Worm (Caenorhabditis elegans) whole organism, L3 larva: ENCODE data around the gene B0024.11.

Experiments used
- R02D3.7 ChIP-seq: fragments of 150-350 bp; optimal IDR thresholded peaks from 2 replicates; lab custom pipeline; 2014; ENCODE audit warnings: missing biosample characterization, missing genetic modification characterization
- ZK546.5 ChIP-seq: sonication (generic microtip); optimal IDR thresholded peaks from 2 replicates; lab custom pipeline; 2017; ENCODE audit warnings: missing biosample characterization, missing genetic modification characterization
- ceh-82 ChIP-seq: fragments of 150-350 bp; optimal IDR thresholded peaks from 2 replicates; lab custom pipeline; 2014; ENCODE audit warnings: missing biosample characterization, missing genetic modification characterization
- ceh-9 ChIP-seq: sonication (generic microtip); optimal IDR thresholded peaks from 2 replicates; lab custom pipeline; 2018; ENCODE audit warnings: missing biosample characterization, missing genetic modification characterization
- daf-12 ChIP-seq: fragments of 150-350 bp; optimal IDR thresholded peaks from 2 replicates; lab custom pipeline; 2014; ENCODE audit warnings: missing biosample characterization, missing genetic modification reagents, missing genetic modification characterization
- egl-27 ChIP-seq: sonication (generic microtip); optimal IDR thresholded peaks from 4 replicates; lab custom pipeline; 2017; ENCODE audit warnings: missing biosample characterization, missing genetic modification reagents, missing genetic modification characterization
- egl-5 ChIP-seq: fragments of 150-350 bp; optimal IDR thresholded peaks from 2 replicates; lab custom pipeline; 2017; ENCODE audit warnings: missing biosample characterization, missing genetic modification reagents, missing genetic modification characterization, inconsistent platforms
- elt-1 ChIP-seq: fragments of 150-350 bp; optimal IDR thresholded peaks from 2 replicates; lab custom pipeline; 2014; ENCODE audit warnings: missing biosample characterization, missing genetic modification characterization
- elt-2 ChIP-seq: sonication (generic microtip); optimal IDR thresholded peaks from 2 replicates; lab custom pipeline; 2016; ENCODE audit warnings: missing genetic modification reagents, mild to moderate bottlenecking, missing genetic modification characterization, missing compliant biosample characterization
- elt-3 ChIP-seq, 3 experiments: fragments of 150-350 bp in 1 of 3; sonication (generic microtip) in 2 of 3; optimal IDR thresholded peaks; 2 replicates in 2 of 3; 4 replicates in 1 of 3; lab custom pipeline; 2014 to 2017; ENCODE audit warnings: missing biosample characterization in 3 of 3, missing genetic modification characterization in 3 of 3
- eor-1 ChIP-seq, 2 experiments: fragments of 150-350 bp; optimal IDR thresholded peaks; 2 replicates each; lab custom pipeline; 2014 to 2018; ENCODE audit warnings: missing biosample characterization in 2 of 2, missing genetic modification characterization in 2 of 2
- fkh-10 ChIP-seq: sonication (generic microtip); optimal IDR thresholded peaks from 2 replicates; lab custom pipeline; 2017; ENCODE audit warnings: missing biosample characterization, missing genetic modification reagents, missing genetic modification characterization
- fos-1 ChIP-seq: fragments of 150-350 bp; optimal IDR thresholded peaks from 2 replicates; lab custom pipeline; 2014; ENCODE audit warnings: missing biosample characterization, missing genetic modification characterization
- hmg-11 ChIP-seq: sonication (generic microtip); optimal IDR thresholded peaks from 2 replicates; lab custom pipeline; 2016; ENCODE audit warnings: missing genetic modification characterization, missing compliant biosample characterization
- jun-1 ChIP-seq: fragments of 150-350 bp; optimal IDR thresholded peaks from 2 replicates; lab custom pipeline; 2014; ENCODE audit warnings: missing biosample characterization, missing genetic modification reagents, missing genetic modification characterization
- lin-15B ChIP-seq: fragments of 150-350 bp; optimal IDR thresholded peaks from 2 replicates; lab custom pipeline; 2014; ENCODE audit warnings: missing biosample characterization, missing genetic modification characterization
- lin-39 ChIP-seq: fragments of 150-350 bp; optimal IDR thresholded peaks from 2 replicates; lab custom pipeline; 2018; ENCODE audit warnings: missing biosample characterization, missing genetic modification reagents, missing genetic modification characterization
- lsy-12 ChIP-seq: sonication (generic microtip); optimal IDR thresholded peaks from 2 replicates; lab custom pipeline; 2016; ENCODE audit warnings: mild to moderate bottlenecking, missing genetic modification characterization, missing compliant biosample characterization
- mdl-1 ChIP-seq: fragments of 150-350 bp; optimal IDR thresholded peaks from 2 replicates; lab custom pipeline; 2014; ENCODE audit warnings: missing biosample characterization, missing genetic modification characterization
- mml-1 ChIP-seq: fragments of 150-350 bp; sonication (generic microtip); optimal IDR thresholded peaks from 3 replicates; lab custom pipeline; 2014; ENCODE audit warnings: missing biosample characterization, missing genetic modification characterization
- nfya-1 ChIP-seq: sonication (generic microtip); optimal IDR thresholded peaks from 2 replicates; lab custom pipeline; 2017; ENCODE audit warnings: missing genetic modification characterization, mild to moderate bottlenecking, missing compliant biosample characterization, antibody characterized with exemption, moderate library complexity; ENCODE audit not compliant: insufficient read depth
- nhr-12 ChIP-seq: fragments of 150-350 bp; optimal IDR thresholded peaks from 2 replicates; lab custom pipeline; 2014; ENCODE audit warnings: missing biosample characterization, missing genetic modification characterization
- nhr-23 ChIP-seq: fragments of 150-350 bp; optimal IDR thresholded peaks from 2 replicates; lab custom pipeline; 2014; ENCODE audit warnings: missing biosample characterization, missing genetic modification reagents, missing genetic modification characterization
- nhr-237 ChIP-seq: fragments of 150-350 bp; optimal IDR thresholded peaks from 2 replicates; lab custom pipeline; 2014; ENCODE audit warnings: missing biosample characterization, missing genetic modification characterization
- nhr-25 ChIP-seq: sonication (generic microtip); optimal IDR thresholded peaks from 2 replicates; lab custom pipeline; 2017; ENCODE audit warnings: missing biosample characterization, missing genetic modification characterization
- nhr-28 ChIP-seq: fragments of 150-350 bp; optimal IDR thresholded peaks from 2 replicates; lab custom pipeline; 2014; ENCODE audit warnings: missing biosample characterization, missing genetic modification characterization
- nhr-43 ChIP-seq: sonication (generic microtip); optimal IDR thresholded peaks from 2 replicates; lab custom pipeline; 2016; ENCODE audit warnings: mild to moderate bottlenecking, missing genetic modification characterization, missing compliant biosample characterization; ENCODE audit not compliant: poor library complexity, severe bottlenecking
- nhr-76 ChIP-seq: fragments of 150-350 bp; sonication (generic microtip); optimal IDR thresholded peaks from 5 replicates; lab custom pipeline; 2014; ENCODE audit warnings: missing biosample characterization, missing genetic modification characterization
- nhr-77 ChIP-seq: fragments of 150-350 bp; optimal IDR thresholded peaks from 2 replicates; lab custom pipeline; 2014; ENCODE audit warnings: missing biosample characterization, missing genetic modification characterization
- pha-4 ChIP-seq: fragments of 150-350 bp; optimal IDR thresholded peaks from 2 replicates; lab custom pipeline; 2014; ENCODE audit warnings: missing biosample characterization, missing genetic modification reagents, missing genetic modification characterization
- pqm-1 ChIP-seq: fragments of 150-350 bp; optimal IDR thresholded peaks from 2 replicates; lab custom pipeline; 2017; ENCODE audit warnings: missing biosample characterization, missing genetic modification characterization, inconsistent platforms
- sea-2 ChIP-seq: fragments of 150-350 bp; sonication (generic microtip); optimal IDR thresholded peaks from 4 replicates; lab custom pipeline; 2014; ENCODE audit warnings: missing biosample characterization, missing genetic modification reagents, missing genetic modification characterization
- snpc-4 ChIP-seq: fragments of 150-350 bp; optimal IDR thresholded peaks from 2 replicates; lab custom pipeline; 2014; ENCODE audit warnings: missing biosample characterization, missing genetic modification characterization
- unc-39 ChIP-seq: sonication (generic microtip); optimal IDR thresholded peaks from 4 replicates; lab custom pipeline; 2017; ENCODE audit warnings: missing biosample characterization, missing genetic modification characterization
- zag-1 ChIP-seq: fragments of 150-350 bp; optimal IDR thresholded peaks from 2 replicates; lab custom pipeline; 2014; ENCODE audit warnings: missing biosample characterization, missing genetic modification characterization
- ztf-11 ChIP-seq: fragments of 150-350 bp; optimal IDR thresholded peaks from 2 replicates; lab custom pipeline; 2014; ENCODE audit warnings: missing biosample characterization, missing genetic modification characterization
- ztf-4 ChIP-seq: fragments of 150-350 bp; optimal IDR thresholded peaks from 2 replicates; lab custom pipeline; 2014; ENCODE audit warnings: missing biosample characterization, missing genetic modification characterization

Gene B0024.11

DNA sequence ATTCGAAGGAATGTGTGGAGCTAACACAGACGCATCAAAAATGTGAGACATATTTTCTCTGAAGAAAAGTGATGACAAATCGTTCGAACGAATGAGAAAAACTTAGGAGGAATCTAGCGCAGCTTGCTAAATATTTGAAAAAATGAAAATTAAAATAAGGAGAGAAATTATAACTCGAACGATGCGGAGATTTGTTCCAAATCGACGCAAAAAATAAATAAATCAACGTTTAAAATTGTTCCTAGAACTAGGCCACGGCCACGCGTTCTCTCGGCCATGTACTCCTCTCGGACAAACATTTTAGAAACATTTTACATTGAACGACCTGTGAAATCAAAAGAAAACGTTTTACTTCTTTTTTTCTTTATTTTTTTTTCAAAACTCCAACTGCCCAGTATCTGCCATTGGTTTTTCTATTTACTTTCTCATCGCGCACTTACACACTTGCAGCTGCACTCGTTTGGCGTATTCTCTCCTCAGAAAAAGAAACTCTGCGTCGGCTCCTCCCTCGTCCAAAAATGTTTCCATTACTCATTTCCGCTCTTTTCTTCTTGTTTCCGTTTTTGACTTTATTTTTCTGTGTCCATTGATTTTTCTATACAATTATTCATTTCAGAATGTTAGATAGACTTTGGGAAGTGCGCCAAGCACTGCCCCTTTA, 897 bp upstream of the B0024.11 start, which contains the start of the genes gna-1 and B0024.13:
Gene gna-1, minus strand, starts transcription at position 51 of the 661 bp plus-strand sequence.
Gene B0024.13, plus strand, starts transcription at position 611 of the 661 bp plus-strand sequence.
- peak; percentile 68 for TF ChIP-seq lin-15B (tag; lab: Kevin White, UChicago)
- peak; percentile 72 for TF ChIP-seq pha-4 (tag; lab: Kevin White, UChicago)
- peak; percentile 79 for TF ChIP-seq nhr-23 (tag; lab: Kevin White, UChicago)
- no peak for TF ChIP-seq unc-39 (tag; lab: Kevin White, UChicago)
- TF ChIP-seq lsy-12 (tag; lab: Kevin White, UChicago) = peak; percentile 10
- no peak for TF ChIP-seq nhr-12 (tag; lab: Kevin White, UChicago)
- TF ChIP-seq R02D3.7 (tag; lab: Kevin White, UChicago) = no peak
- peak; percentile 1 for TF ChIP-seq elt-2 (tag; lab: Kevin White, UChicago)
- peak; percentile 78 for TF ChIP-seq nhr-43 (tag; lab: Kevin White, UChicago)
- peak; percentile 17 for TF ChIP-seq hmg-11 (tag; lab: Kevin White, UChicago)
- peak; percentile 56 for TF ChIP-seq lin-39 (tag; lab: Kevin White, UChicago)

DNA sequence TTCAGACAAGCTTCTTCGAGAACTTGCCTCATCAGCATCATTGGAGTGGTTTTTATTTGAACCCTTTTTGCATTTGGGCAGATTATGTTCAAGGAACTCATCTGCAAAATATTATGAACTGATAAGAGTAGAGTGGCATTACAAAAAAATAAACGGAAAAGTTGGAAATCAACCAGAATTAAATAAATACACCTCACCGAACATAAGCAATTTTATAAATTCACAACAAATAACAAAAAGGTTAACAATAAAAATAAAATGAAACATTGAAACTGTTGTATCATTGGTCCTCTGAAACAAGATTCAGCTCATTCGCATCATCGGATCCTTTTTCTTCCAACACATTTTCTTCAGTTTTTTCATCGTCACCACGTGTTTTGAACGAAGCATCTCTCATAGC, 2.0 kb downstream of the B0024.11 start, which contains the start of gene asps-1:
Gene asps-1, minus strand, starts transcription at position 101 of the 400 bp plus-strand sequence.
- TF ChIP-seq nhr-237 (tag; lab: Kevin White, UChicago) (no peak), nhr-77 (tag; lab: Kevin White, UChicago) (no peak), lsy-12 (tag; lab: Kevin White, UChicago) (no peak), nhr-12 (tag; lab: Kevin White, UChicago) (no peak), ceh-82 (tag; lab: Kevin White, UChicago) (no peak), ztf-11 (tag; lab: Kevin White, UChicago) (no peak), ceh-9 (no peak), nhr-23 (tag; lab: Kevin White, UChicago) (no peak), pqm-1 (tag; lab: Kevin White, UChicago) (no peak), pha-4 (tag; lab: Kevin White, UChicago) (no peak), egl-5 (tag; lab: Kevin White, UChicago) (no peak), nhr-25 (tag; lab: Kevin White, UChicago) (no peak), lin-39 (tag; lab: Kevin White, UChicago) (no peak), R02D3.7 (tag; lab: Kevin White, UChicago) (no peak), elt-3 (tag; optimal IDR thresholded peaks at IDR 0.05; lab: Kevin White, UChicago) (no peak), jun-1 (tag; lab: Kevin White, UChicago) (no peak), nhr-28 (tag; lab: Kevin White, UChicago) (no peak), unc-39 (tag; lab: Kevin White, UChicago) (no peak)
- TF ChIP-seq, all 47 proteins: peak for 0

DNA sequence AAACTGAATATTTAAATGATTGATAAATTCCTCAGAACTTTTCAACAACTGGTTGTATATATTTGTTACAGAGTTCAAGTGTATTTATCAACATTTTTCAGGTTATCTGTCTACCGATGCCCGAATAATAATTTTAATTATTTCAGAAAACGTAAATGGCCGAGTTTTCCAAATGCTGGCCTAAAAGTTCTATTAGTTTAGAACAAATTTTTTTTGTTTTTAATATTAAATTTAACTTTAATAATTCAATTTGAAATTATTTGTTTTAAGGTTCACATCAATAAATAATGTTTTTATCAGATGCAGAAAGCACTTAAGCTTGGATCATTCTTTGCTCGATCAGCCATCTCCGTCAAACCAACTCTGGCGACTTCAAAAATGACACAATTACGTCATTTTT, 5.0 kb downstream of the B0024.11 start, which contains the start of gene trx-2:
Gene trx-2, plus strand, starts transcription at position 301 of the 400 bp plus-strand sequence.
- TF ChIP-seq egl-27 (tag; lab: Kevin White, UChicago) = no peak
- no peak for TF ChIP-seq nhr-77 (tag; lab: Kevin White, UChicago)
- no peak for TF ChIP-seq fkh-10 (GFP tag; lab: Kevin White, UChicago)
- no peak for TF ChIP-seq pha-4 (tag; lab: Kevin White, UChicago)
- no peak for TF ChIP-seq zag-1 (tag; lab: Kevin White, UChicago)
- no peak for TF ChIP-seq daf-12 (tag; lab: Kevin White, UChicago)
- no peak for TF ChIP-seq ceh-9
- no peak for TF ChIP-seq elt-1
- TF ChIP-seq fos-1 (tag; lab: Kevin White, UChicago) = no peak
- no peak for TF ChIP-seq lin-39 (tag; lab: Kevin White, UChicago)
- no peak for TF ChIP-seq jun-1 (tag; lab: Kevin White, UChicago)
- TF ChIP-seq nhr-12 (tag; lab: Kevin White, UChicago) = no peak
- TF ChIP-seq nhr-237 (tag; lab: Kevin White, UChicago) = no peak
- TF ChIP-seq sea-2 (GFP tag; lab: Kevin White, UChicago) = no peak

ce11 chrV:10313953-10314352, 5.4 kb downstream of the B0024.11 start, which contains the start of gene gcy-6:
gcy-6 (minus strand) TSS chrV:10314053.
- TF ChIP-seq ceh-9 (no peak), mdl-1 (tag; lab: Kevin White, UChicago) (no peak), lin-39 (tag; lab: Kevin White, UChicago) (no peak), ZK546.5 (tag; lab: Kevin White, UChicago) (no peak), hmg-11 (tag; lab: Kevin White, UChicago) (no peak), eor-1 (tag; optimal IDR thresholded peaks at IDR 0.05; lab: Kevin White, UChicago) (no peak), nhr-28 (tag; lab: Kevin White, UChicago) (no peak), nfya-1 (tag; lab: Kevin White, UChicago) (no peak), snpc-4 (no peak), ztf-4 (no peak), elt-3 (tag; optimal IDR thresholded peaks at IDR 0.05; lab: Kevin White, UChicago) (no peak), nhr-76 (tag; lab: Kevin White, UChicago) (no peak), unc-39 (tag; lab: Kevin White, UChicago) (no peak), jun-1 (tag; lab: Kevin White, UChicago) (no peak), mml-1 (no peak), R02D3.7 (tag; lab: Kevin White, UChicago) (no peak), lsy-12 (tag; lab: Kevin White, UChicago) (no peak), ceh-82 (tag; lab: Kevin White, UChicago) (no peak)
- TF ChIP-seq, all 47 proteins: peak for 0
